Fruit fly (Drosophila melanogaster) whole organism, embryonic: ENCODE results near the gene nbs.

Experiments used
- Abd-B ChIP-seq: fragments of 200-800 bp; sonication (Bioruptor generic); optimal IDR thresholded peaks from 2 replicates; lab custom pipeline; 2018; ENCODE audit warnings: missing biosample characterization, mild to moderate bottlenecking, missing genetic modification characterization, moderate library complexity
- Adf1 ChIP-seq: fragments of 200-800 bp; sonication (Bioruptor generic); IDR thresholded peaks from 2 replicates; pipeline ENCODE4 v1.3.6; 2022; ENCODE audit warnings: missing biosample characterization, missing genetic modification characterization
- Antp ChIP-seq: fragments of 200-800 bp; sonication (Bioruptor generic); optimal IDR thresholded peaks from 3 replicates; lab custom pipeline; 2016; ENCODE audit warnings: missing biosample characterization, missing genetic modification characterization
- BEAF-32 ChIP-seq: fragments of 200-800 bp; sonication (Bioruptor generic); optimal IDR thresholded peaks from 3 replicates; lab custom pipeline; 2017; ENCODE audit warnings: missing biosample characterization, missing genetic modification characterization, mild to moderate bottlenecking, moderate library complexity, missing genetic modification reagents
- CG11695 ChIP-seq: fragments of 200-800 bp; sonication (Bioruptor generic); IDR thresholded peaks from 3 replicates; pipeline ENCODE4 v1.3.6; 2022; ENCODE audit warnings: missing biosample characterization, missing genetic modification characterization
- CG12236 ChIP-seq: fragments of 200-800 bp; sonication (Bioruptor generic); optimal IDR thresholded peaks from 2 replicates; lab custom pipeline; 2016; ENCODE audit warnings: missing biosample characterization, missing genetic modification characterization
- CG1233 ChIP-seq: fragments of 200-800 bp; sonication (Bioruptor generic); optimal IDR thresholded peaks from 4 replicates; lab custom pipeline; 2018; ENCODE audit warnings: missing biosample characterization, mild to moderate bottlenecking, missing genetic modification characterization
- CG13296 ChIP-seq: fragments of 200-800 bp; sonication (Bioruptor generic); optimal IDR thresholded peaks from 3 replicates; lab custom pipeline; 2018; ENCODE audit warnings: missing biosample characterization, mild to moderate bottlenecking, missing genetic modification characterization
- CG1647 ChIP-seq: fragments of 200-800 bp; sonication (Bioruptor generic); optimal IDR thresholded peaks from 3 replicates; lab custom pipeline; 2016; ENCODE audit warnings: missing biosample characterization, missing genetic modification characterization
- CG17186 ChIP-seq: fragments of 200-800 bp; sonication (Bioruptor generic); optimal IDR thresholded peaks from 3 replicates; lab custom pipeline; 2017; ENCODE audit warnings: missing biosample characterization, missing genetic modification reagents, missing genetic modification characterization
- CG2202 ChIP-seq: fragments of 200-800 bp; sonication (Bioruptor generic); optimal IDR thresholded peaks from 2 replicates; lab custom pipeline; 2018; ENCODE audit warnings: missing biosample characterization, mild to moderate bottlenecking, missing genetic modification characterization
- CG31441 ChIP-seq: fragments of 200-800 bp; sonication (Bioruptor generic); IDR thresholded peaks from 2 replicates; pipeline ENCODE4 v1.3.6; 2022; ENCODE audit warnings: missing biosample characterization, missing genetic modification characterization
- CG34224 ChIP-seq: fragments of 200-800 bp; sonication (Bioruptor generic); IDR thresholded peaks from 3 replicates; pipeline ENCODE4 v1.3.6; 2022; ENCODE audit warnings: missing biosample characterization, missing genetic modification characterization; ENCODE audit not compliant: partially characterized antibody
- CG4328 ChIP-seq: fragments of 200-800 bp; sonication (Bioruptor generic); optimal IDR thresholded peaks from 3 replicates; lab custom pipeline; 2017; ENCODE audit warnings: missing biosample characterization, missing genetic modification reagents, missing genetic modification characterization
- CG6689 ChIP-seq: fragments of 200-800 bp; sonication (Bioruptor generic); IDR thresholded peaks from 2 replicates; pipeline ENCODE4 v1.3.6; 2022; ENCODE audit warnings: missing biosample characterization, missing genetic modification characterization
- CG7271 ChIP-seq: fragments of 200-800 bp; sonication (Bioruptor generic); optimal IDR thresholded peaks from 2 replicates; lab custom pipeline; 2018; ENCODE audit warnings: missing biosample characterization, mild to moderate bottlenecking, missing genetic modification characterization, moderate library complexity
- CG7745 ChIP-seq: fragments of 200-800 bp; sonication (Bioruptor generic); optimal IDR thresholded peaks from 2 replicates; lab custom pipeline; 2018; ENCODE audit warnings: missing biosample characterization, mild to moderate bottlenecking, missing genetic modification characterization, moderate library complexity
- CG7786 ChIP-seq: fragments of 200-800 bp; sonication (Bioruptor generic); optimal IDR thresholded peaks from 2 replicates; lab custom pipeline; 2016; ENCODE audit warnings: missing biosample characterization, missing genetic modification characterization
- CG9932 ChIP-seq: fragments of 200-800 bp; sonication (Bioruptor generic); IDR thresholded peaks from 2 replicates; pipeline ENCODE4 v1.3.6; 2022; ENCODE audit warnings: missing biosample characterization, missing genetic modification characterization
- Dad ChIP-seq: fragments of 200-800 bp; sonication (Bioruptor generic); optimal IDR thresholded peaks from 3 replicates; lab custom pipeline; 2016; ENCODE audit warnings: missing biosample characterization, missing genetic modification characterization
- Dip2 ChIP-seq: fragments of 200-800 bp; sonication (Bioruptor generic); IDR thresholded peaks from 2 replicates; pipeline ENCODE4 v1.3.6; 2022; ENCODE audit warnings: missing biosample characterization, missing genetic modification characterization
- Dll ChIP-seq: fragments of 200-800 bp; sonication (Bioruptor generic); IDR thresholded peaks from 4 replicates; pipeline ENCODE4 v1.3.6; 2022; ENCODE audit warnings: missing biosample characterization, missing genetic modification characterization; ENCODE audit not compliant: partially characterized antibody
- Fer2 ChIP-seq: fragments of 200-800 bp; sonication (Bioruptor generic); optimal IDR thresholded peaks from 2 replicates; lab custom pipeline; 2018; ENCODE audit warnings: missing biosample characterization, mild to moderate bottlenecking, missing genetic modification characterization, moderate library complexity
- Hsf ChIP-seq: fragments of 200-800 bp; sonication (Bioruptor generic); optimal IDR thresholded peaks from 3 replicates; lab custom pipeline; 2016; ENCODE audit warnings: missing biosample characterization, missing genetic modification characterization
- Oaz ChIP-seq: fragments of 200-800 bp; sonication (Bioruptor generic); IDR thresholded peaks from 2 replicates; pipeline ENCODE4 v1.3.6; 2022; ENCODE audit warnings: missing biosample characterization, missing genetic modification characterization
- Pdp1 ChIP-seq, 2 experiments: fragments of 200-800 bp; sonication (Bioruptor generic); optimal IDR thresholded peaks; 3 replicates each; lab custom pipeline; 2016; ENCODE audit warnings: missing biosample characterization in 2 of 2, missing genetic modification characterization in 2 of 2, mild to moderate bottlenecking in 1 of 2, moderate library complexity in 1 of 2
- Ptx1 ChIP-seq: fragments of 200-800 bp; sonication (Bioruptor generic); IDR thresholded peaks from 2 replicates; pipeline ENCODE4 v1.3.6; 2022; ENCODE audit warnings: missing biosample characterization, missing genetic modification characterization
- Ravus ChIP-seq: fragments of 200-800 bp; sonication (Bioruptor generic); IDR thresholded peaks from 2 replicates; pipeline ENCODE4 v1.3.6; 2022; ENCODE audit warnings: missing biosample characterization, missing genetic modification characterization
- Side ChIP-seq: fragments of 200-800 bp; sonication (Bioruptor generic); optimal IDR thresholded peaks from 2 replicates; lab custom pipeline; 2016; ENCODE audit warnings: missing biosample characterization, missing genetic modification characterization
- Sox102F ChIP-seq: fragments of 200-800 bp; sonication (Bioruptor generic); optimal IDR thresholded peaks from 2 replicates; lab custom pipeline; 2018; ENCODE audit warnings: missing biosample characterization, mild to moderate bottlenecking, missing genetic modification characterization, moderate library complexity
- Sry-δ ChIP-seq: fragments of 200-800 bp; sonication (Bioruptor generic); optimal IDR thresholded peaks from 2 replicates; lab custom pipeline; 2016; ENCODE audit warnings: missing biosample characterization, missing genetic modification characterization
- ash1 ChIP-seq: fragments of 200-800 bp; sonication (Bioruptor generic); optimal IDR thresholded peaks from 2 replicates; lab custom pipeline; 2018; ENCODE audit warnings: missing biosample characterization, mild to moderate bottlenecking, missing genetic modification characterization
- danr ChIP-seq: fragments of 200-800 bp; sonication (Bioruptor generic); IDR thresholded peaks from 2 replicates; pipeline ENCODE4 v1.3.6; 2022; ENCODE audit warnings: missing biosample characterization, missing genetic modification characterization
- eve ChIP-seq, 2 experiments: fragments of >200 bp; optimal IDR thresholded peaks; 2 replicates each; lab custom pipeline; 2017; ENCODE audit warnings: missing biosample characterization in 2 of 2, missing genetic modification characterization in 2 of 2
- fd96Cb ChIP-seq: fragments of 200-800 bp; sonication (Bioruptor generic); optimal IDR thresholded peaks from 2 replicates; lab custom pipeline; 2018; ENCODE audit warnings: missing biosample characterization, mild to moderate bottlenecking, missing genetic modification characterization, moderate library complexity
- fu2 ChIP-seq: fragments of 200-800 bp; sonication (Bioruptor generic); optimal IDR thresholded peaks from 2 replicates; lab custom pipeline; 2016; ENCODE audit warnings: missing biosample characterization, missing genetic modification characterization
- hth ChIP-seq: fragments of >200 bp; optimal IDR thresholded peaks from 2 replicates; lab custom pipeline; 2017; ENCODE audit warnings: inconsistent platforms
- insv ChIP-seq, 2 experiments: fragments of 200-800 bp; sonication (Bioruptor generic); optimal IDR thresholded peaks; 3 replicates each; lab custom pipeline; 2016 to 2018; ENCODE audit warnings: missing biosample characterization in 2 of 2, missing genetic modification characterization in 2 of 2
- knrl ChIP-seq: fragments of 200-800 bp; sonication (Bioruptor generic); IDR thresholded peaks from 3 replicates; pipeline ENCODE4 v1.3.6; 2022; ENCODE audit warnings: missing biosample characterization, missing genetic modification characterization; ENCODE audit not compliant: partially characterized antibody
- nmo ChIP-seq: fragments of 200-800 bp; sonication (Bioruptor generic); optimal IDR thresholded peaks from 2 replicates; lab custom pipeline; 2018; ENCODE audit warnings: missing biosample characterization, mild to moderate bottlenecking, missing genetic modification characterization, moderate library complexity
- org-1 ChIP-seq: fragments of 200-800 bp; sonication (Bioruptor generic); optimal IDR thresholded peaks from 2 replicates; lab custom pipeline; 2017; ENCODE audit warnings: missing biosample characterization, missing genetic modification characterization
- ranshi ChIP-seq: fragments of 200-800 bp; sonication (Bioruptor generic); IDR thresholded peaks from 2 replicates; pipeline ENCODE4 v1.3.6; 2022; ENCODE audit warnings: missing biosample characterization, missing genetic modification characterization
- ro ChIP-seq: fragments of 200-800 bp; sonication (Bioruptor generic); IDR thresholded peaks from 2 replicates; pipeline ENCODE4 v1.3.6; 2022; ENCODE audit warnings: missing biosample characterization, missing genetic modification characterization
- run ChIP-seq: fragments of 200-800 bp; sonication (Bioruptor generic); optimal IDR thresholded peaks from 3 replicates; lab custom pipeline; 2018; ENCODE audit warnings: missing biosample characterization, mild to moderate bottlenecking, missing genetic modification characterization
- slbo ChIP-seq: fragments of 200-800 bp; sonication (Bioruptor generic); IDR thresholded peaks from 2 replicates; pipeline ENCODE4 v1.3.6; 2022; ENCODE audit warnings: missing biosample characterization, missing genetic modification characterization
- so ChIP-seq: fragments of 200-800 bp; sonication (Bioruptor generic); IDR thresholded peaks from 3 replicates; pipeline ENCODE4 v1.3.6; 2022; ENCODE audit warnings: missing biosample characterization, missing genetic modification characterization
- trem ChIP-seq: fragments of 200-800 bp; optimal IDR thresholded peaks from 3 replicates; lab custom pipeline; 2019; ENCODE audit warnings: missing biosample characterization, mild to moderate bottlenecking, missing genetic modification characterization, moderate library complexity
- vvl ChIP-seq: fragments of 200-800 bp; sonication (Bioruptor generic); IDR thresholded peaks from 2 replicates; pipeline ENCODE4 v1.3.6; 2022; ENCODE audit warnings: missing biosample characterization, missing genetic modification characterization
- wor ChIP-seq: fragments of 200-800 bp; sonication (Bioruptor generic); IDR thresholded peaks from 2 replicates; pipeline ENCODE4 v1.3.6; 2022; ENCODE audit warnings: missing biosample characterization, missing genetic modification characterization
- zf30C ChIP-seq: fragments of 200-800 bp; sonication (Bioruptor generic); optimal IDR thresholded peaks from 3 replicates; lab custom pipeline; 2018; ENCODE audit warnings: missing biosample characterization, mild to moderate bottlenecking, missing genetic modification characterization
- zfh2 ChIP-seq: fragments of 200-800 bp; sonication (Bioruptor generic); optimal IDR thresholded peaks from 2 replicates; lab custom pipeline; 2016; ENCODE audit warnings: missing biosample characterization, missing genetic modification characterization

The nbs gene

dm6 chr3L:9690798-9691475 is 32.1 kb downstream of the nbs start (continued):
- TF ChIP-seq nmo (peak; percentile 30), Side (GFP tag; lab: Kevin White, UChicago) (peak; percentile 5), run (tag; lab: Kevin White, UChicago) (no peak), CG13296 (GFP tag; lab: Kevin White, UChicago) (peak; percentile 50), ranshi (GFP tag; lab: Robert Waterston, UW) (no peak), insv (GFP tag; optimal IDR thresholded peaks at IDR 0.05; lab: Kevin White, UChicago) (no peak), CG17186 (GFP tag; lab: Kevin White, UChicago) (no peak), knrl (GFP tag; lab: Robert Waterston, UW) (no peak), Sox102F (GFP tag; lab: Kevin White, UChicago) (no peak), hth (no peak), vvl (no peak), Hsf (GFP tag; lab: Kevin White, UChicago) (peak; percentile 5), Fer2 (peak; percentile 38), org-1 (peak; percentile 18), slbo (peak; percentile 35), CG1647 (GFP tag; lab: Kevin White, UChicago) (no peak), eve (GFP tag; optimal IDR thresholded peaks at IDR 0.05; lab: Kevin White, UChicago) (no peak), Sry-δ (GFP tag; lab: Kevin White, UChicago) (no peak), wor (GFP tag; lab: Robert Waterston, UW) (no peak), danr (GFP tag; lab: Robert Waterston, UW) (no peak), CG1233 (GFP tag; lab: Kevin White, UChicago) (peak; percentile 28), Ravus (GFP tag; lab: Robert Waterston, UW) (no peak), CG31441 (GFP tag; lab: Robert Waterston, UW) (0 out of 2 replicates have a peak, but pooled peaks have one; percentile 9), Dad (no peak), CG4328 (no peak), CG34224 (GFP tag; lab: Robert Waterston, UW) (no peak), so (GFP tag; lab: Robert Waterston, UW) (no peak), trem (no peak), Dip2 (GFP tag; lab: Robert Waterston, UW) (no peak), Adf1 (0 out of 2 replicates have a peak, but pooled peaks have one; percentile 6), CG7271 (tag; lab: Kevin White, UChicago) (no peak), Dll (GFP tag; lab: Robert Waterston, UW) (no peak), fd96Cb (tag; lab: Kevin White, UChicago) (no peak), zf30C (GFP tag; lab: Kevin White, UChicago) (no peak), Abd-B (GFP tag; lab: Kevin White, UChicago) (no peak), zfh2 (GFP tag; lab: Kevin White, UChicago) (no peak), CG7786 (peak; percentile 28), CG2202 (tag; lab: Kevin White, UChicago) (no peak), Antp (GFP tag; lab: Kevin White, UChicago) (no peak), CG6689 (GFP tag; lab: Robert Waterston, UW) (peak; percentile 13; the same call in 1 of the 2 replicates), ro (GFP tag; lab: Robert Waterston, UW) (no peak), CG9932 (GFP tag; lab: Robert Waterston, UW) (peak; percentile 34; the same call in 1 of the 2 replicates), fu2 (GFP tag; lab: Kevin White, UChicago) (no peak), BEAF-32 (no peak), Pdp1 (GFP tag; optimal IDR thresholded peaks at IDR 0.05; lab: Kevin White, UChicago) (peak in 1 of 2 experiments; percentile 15), Ptx1 (GFP tag; lab: Robert Waterston, UW) (no peak), CG7745 (tag; lab: Kevin White, UChicago) (no peak), Oaz (GFP tag; lab: Robert Waterston, UW) (no peak), CG11695 (0 out of 3 replicates have a peak, but pooled peaks have one; percentile 40), ash1 (GFP tag; lab: Kevin White, UChicago) (no peak), CG12236 (no peak)
